Fruit fly (Drosophila melanogaster): ENCODE results near the gene ZIPIC.

ZIPIC gene

DNA sequence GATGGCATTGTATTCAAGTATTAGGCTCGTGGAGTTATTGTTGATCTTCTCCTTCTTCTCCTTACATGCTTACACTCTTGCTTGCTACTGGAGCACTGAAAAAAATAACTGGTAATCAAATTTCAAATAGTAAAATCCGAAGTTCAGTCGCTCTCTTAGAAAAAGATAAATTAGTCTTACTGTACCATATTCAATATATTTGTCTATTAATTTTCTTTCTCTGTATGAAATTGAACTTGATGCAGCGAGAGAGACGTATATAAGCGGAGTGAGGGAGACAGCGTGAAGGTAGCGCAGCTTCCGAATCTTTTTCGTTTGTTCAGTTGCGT lies 24.4 kb upstream of the ZIPIC start:
- peak; percentile 94 for TF ChIP-seq CG15336 (GFP tag; IDR thresholded peaks at IDR 0.05)
- peak; percentile 90 for TF ChIP-seq net (GFP tag; optimal IDR thresholded peaks at IDR 0.05)
- TF ChIP-seq CG31627 (GFP tag; optimal IDR thresholded peaks at IDR 0.05): peak; percentile 91
- TF ChIP-seq Ets21C (GFP tag; optimal IDR thresholded peaks at IDR 0.05): peak; percentile 90
- TF ChIP-seq Sox102F (GFP tag; optimal IDR thresholded peaks at IDR 0.05): peak; percentile 94
- peak; percentile 95 for TF ChIP-seq CG10669 (GFP tag; optimal IDR thresholded peaks at IDR 0.05)
- peak; percentile 92 for TF ChIP-seq acj6 (GFP tag; optimal IDR thresholded peaks at IDR 0.05)
- peak; percentile 97 for TF ChIP-seq CG8319 (GFP tag; optimal IDR thresholded peaks at IDR 0.05)
- peak; percentile 91 for TF ChIP-seq Sox14 (GFP tag; optimal IDR thresholded peaks at IDR 0.05)
- TF ChIP-seq CG1621 (tag; optimal IDR thresholded peaks at IDR 0.05): peak; percentile 88
- TF ChIP-seq lz (GFP tag; optimal IDR thresholded peaks at IDR 0.05): peak; percentile 94
- TF ChIP-seq CG6792 (GFP tag; optimal IDR thresholded peaks at IDR 0.05): peak; percentile 96
- peak; percentile 96 for TF ChIP-seq esn (GFP tag; optimal IDR thresholded peaks at IDR 0.05)
- peak; percentile 85 for TF ChIP-seq CG6854 (GFP tag; optimal IDR thresholded peaks at IDR 0.05)
- peak; percentile 66 for TF ChIP-seq Eip93F (GFP tag; optimal IDR thresholded peaks at IDR 0.05)
- TF ChIP-seq Sox15 (GFP tag; optimal IDR thresholded peaks at IDR 0.05): peak; percentile 81
- TF ChIP-seq dsx (GFP tag; optimal IDR thresholded peaks at IDR 0.05; ENCODE audit: poor library complexity, severe bottlenecking): peak; percentile 94
- TF ChIP-seq pdm3 (GFP tag; optimal IDR thresholded peaks at IDR 0.05): peak; percentile 90
- peak; percentile 89 for TF ChIP-seq CG11762 (GFP tag; optimal IDR thresholded peaks at IDR 0.05; ENCODE audit: insufficient read depth)
- TF ChIP-seq CG9139 (GFP tag; optimal IDR thresholded peaks at IDR 0.05): peak; percentile 83
- TF ChIP-seq Lpt (GFP tag; optimal IDR thresholded peaks at IDR 0.05): peak; percentile 90
- peak; percentile 91 for TF ChIP-seq CG8632 (GFP tag; optimal IDR thresholded peaks at IDR 0.05)
- TF ChIP-seq CG6808 (GFP tag; optimal IDR thresholded peaks at IDR 0.05): peak; percentile 87
- peak; percentile 99 for TF ChIP-seq svp (GFP tag)
- TF ChIP-seq CG10631 (GFP tag; optimal IDR thresholded peaks at IDR 0.05): peak; percentile 92
- TF ChIP-seq Hr4 (GFP tag; optimal IDR thresholded peaks at IDR 0.05): peak; percentile 83
- TF ChIP-seq CG16779 (tag; optimal IDR thresholded peaks at IDR 0.05): peak; percentile 88
- TF ChIP-seq CG6163 (GFP tag; IDR thresholded peaks at IDR 0.05): peak; percentile 98
- peak; percentile 91 for TF ChIP-seq vri (GFP tag; optimal IDR thresholded peaks at IDR 0.05)
- TF ChIP-seq CG32006 (GFP tag; optimal IDR thresholded peaks at IDR 0.05): peak; percentile 85
- TF ChIP-seq ss (GFP tag; optimal IDR thresholded peaks at IDR 0.05): peak; percentile 87 to 92
- TF ChIP-seq CG11902 (GFP tag; optimal IDR thresholded peaks at IDR 0.05): peak; percentile 95
- peak; percentile 90 for TF ChIP-seq Gug (GFP tag; IDR thresholded peaks at IDR 0.05)
- TF ChIP-seq fd85E (GFP tag; optimal IDR thresholded peaks at IDR 0.05): peak; percentile 84
- peak; percentile 99 for TF ChIP-seq Eip78C (GFP tag)
- TF ChIP-seq CG4318 (GFP tag; optimal IDR thresholded peaks at IDR 0.05): peak; percentile 56
- TF ChIP-seq CG3919 (GFP tag; optimal IDR thresholded peaks at IDR 0.05): peak; percentile 98
- TF ChIP-seq Ets96B (tag; optimal IDR thresholded peaks at IDR 0.05): peak; percentile 94
- TF ChIP-seq CG34406 (GFP tag; optimal IDR thresholded peaks at IDR 0.05): peak; percentile 93
- TF ChIP-seq Eip75B (GFP tag; optimal IDR thresholded peaks at IDR 0.05): peak; percentile 98
- TF ChIP-seq Smox (GFP tag; optimal IDR thresholded peaks at IDR 0.05): peak; percentile 92
- peak; percentile 95 for TF ChIP-seq CG7368 (GFP tag; optimal IDR thresholded peaks at IDR 0.05)
- TF ChIP-seq Blimp-1 (GFP tag; optimal IDR thresholded peaks at IDR 0.05): peak; percentile 89
- TF ChIP-seq achi (GFP tag; optimal IDR thresholded peaks at IDR 0.05): peak; percentile 94
- TF ChIP-seq CG11294 (GFP tag; IDR thresholded peaks at IDR 0.05): peak; percentile 84
- TF ChIP-seq salr (GFP tag; optimal IDR thresholded peaks at IDR 0.05): peak; percentile 77 to 78
- peak; percentile 85 for TF ChIP-seq CG6276 (GFP tag; optimal IDR thresholded peaks at IDR 0.05)
- TF ChIP-seq cyc (GFP tag; optimal IDR thresholded peaks at IDR 0.05): peak; percentile 96
- TF ChIP-seq Hr39 (GFP tag; optimal IDR thresholded peaks at IDR 0.05): peak; percentile 93
- TF ChIP-seq Met (GFP tag; optimal IDR thresholded peaks at IDR 0.05): peak; percentile 96
- TF ChIP-seq CG8119 (GFP tag; IDR thresholded peaks at IDR 0.05): peak; percentile 93
- peak; percentile 97 for TF ChIP-seq topi (GFP tag; optimal IDR thresholded peaks at IDR 0.05)
- TF ChIP-seq dac (GFP tag; optimal IDR thresholded peaks at IDR 0.05): peak; percentile 72

Data from whole organism, prepupa.